Fruit fly (Drosophila melanogaster) whole organism, prepupa: ENCODE measurements around the gene ETHR.

Experiments used
- CG11762 ChIP-seq: fragments of 200-800 bp; sonication (Bioruptor generic); optimal IDR thresholded peaks from 3 replicates; lab custom pipeline; 2016; ENCODE audit warnings: missing biosample characterization, missing genetic modification characterization; ENCODE audit not compliant: insufficient read depth
- CG1621 ChIP-seq: fragments of 200-800 bp; sonication (Bioruptor generic); optimal IDR thresholded peaks from 3 replicates; lab custom pipeline; 2018; ENCODE audit warnings: missing biosample characterization, mild to moderate bottlenecking, missing genetic modification characterization
- CG16779 ChIP-seq: fragments of 200-800 bp; sonication (Bioruptor generic); optimal IDR thresholded peaks from 3 replicates; lab custom pipeline; 2017; ENCODE audit warnings: missing biosample characterization, mild to moderate bottlenecking, missing genetic modification characterization
- CG6276 ChIP-seq: fragments of 200-800 bp; sonication (Bioruptor generic); optimal IDR thresholded peaks from 2 replicates; lab custom pipeline; 2017; ENCODE audit warnings: missing biosample characterization, mild to moderate bottlenecking, missing genetic modification characterization
- Ets96B ChIP-seq: fragments of 200-800 bp; optimal IDR thresholded peaks from 2 replicates; lab custom pipeline; 2019; ENCODE audit warnings: missing biosample characterization, mild to moderate bottlenecking, missing genetic modification characterization, moderate library complexity
- lz ChIP-seq: fragments of 200-800 bp; sonication (Bioruptor generic); optimal IDR thresholded peaks from 3 replicates; lab custom pipeline; 2016; ENCODE audit warnings: missing biosample characterization, missing genetic modification characterization
- net ChIP-seq: fragments of 200-800 bp; sonication (Bioruptor generic); optimal IDR thresholded peaks from 3 replicates; lab custom pipeline; 2016; ENCODE audit warnings: missing biosample characterization, missing genetic modification characterization

DNA sequence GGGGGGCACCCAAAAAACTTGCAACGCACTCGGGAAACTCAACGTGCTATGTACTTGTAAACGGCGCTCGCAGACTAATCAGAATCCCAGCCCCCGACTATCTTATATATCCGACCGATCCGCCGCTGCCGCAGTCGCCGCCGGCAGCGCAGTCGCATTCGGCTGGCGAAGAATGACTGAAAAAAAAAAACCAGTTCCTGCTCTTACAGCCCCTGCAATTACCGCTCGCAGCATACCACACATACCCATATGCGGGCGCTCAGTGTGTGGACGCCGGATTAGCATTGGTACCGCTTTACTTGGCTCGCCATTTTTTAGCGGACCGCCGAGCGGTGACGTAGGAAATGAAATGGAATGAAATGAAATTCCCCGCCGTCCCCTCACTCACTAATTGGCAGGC lies 9.7 kb upstream of the ETHR start, which contains the start of gene e:
- TF ChIP-seq CG6276 (GFP tag; lab: Kevin White, UChicago) (no peak), lz (no peak), CG11762 (GFP tag; lab: Kevin White, UChicago) (no peak), net (GFP tag; lab: Kevin White, UChicago) (no peak), CG16779 (no peak), CG1621 (tag; lab: Kevin White, UChicago) (no peak), Ets96B (tag; lab: Kevin White, UChicago) (no peak)
